Worm (Caenorhabditis elegans) whole organism, early embryonic: ENCODE measurements around the gene str-165.

Experiments
- F13C5.2 ChIP-seq: sonication (generic microtip); optimal IDR thresholded peaks from 2 replicates; lab custom pipeline; 2017; ENCODE audit warnings: mild to moderate bottlenecking, missing genetic modification characterization, inconsistent platforms, missing compliant biosample characterization
- aly-1 ChIP-seq: sonication (generic microtip); optimal IDR thresholded peaks from 2 replicates; lab custom pipeline; 2016; ENCODE audit warnings: missing genetic modification characterization, missing compliant biosample characterization
- ama-1 ChIP-seq: fragments of 150-350 bp; optimal IDR thresholded peaks from 2 replicates; lab custom pipeline; 2014
- ceh-13 ChIP-seq: fragments of 200-800 bp; sonication (Bioruptor generic); optimal IDR thresholded peaks from 2 replicates; lab custom pipeline; 2018; ENCODE audit warnings: mild to moderate bottlenecking, missing genetic modification characterization, missing compliant biosample characterization
- ets-7 ChIP-seq: sonication (generic microtip); optimal IDR thresholded peaks from 2 replicates; lab custom pipeline; 2016; ENCODE audit warnings: missing genotype, missing genetic modification characterization, missing compliant biosample characterization
- hmbx-1 ChIP-seq: sonication (generic microtip); optimal IDR thresholded peaks from 2 replicates; lab custom pipeline; 2016; ENCODE audit warnings: mild to moderate bottlenecking, missing genetic modification characterization, missing compliant biosample characterization
- hnd-1 ChIP-seq: sonication (generic microtip); optimal IDR thresholded peaks from 2 replicates; lab custom pipeline; 2016; ENCODE audit warnings: missing genetic modification characterization, missing compliant biosample characterization
- scrt-1 ChIP-seq: fragments of 200-800 bp; sonication (Bioruptor generic); IDR thresholded peaks from 2 replicates; pipeline ENCODE4 v1.3.6; 2022; ENCODE audit warnings: missing genetic modification characterization, missing compliant biosample characterization
- sea-1 ChIP-seq: fragments of 200-800 bp; sonication (Bioruptor generic); conservative IDR thresholded peaks from 2 replicates; pipeline ENCODE4 v1.3.6; 2022; ENCODE audit warnings: missing genetic modification characterization, missing compliant biosample characterization
- tbx-37 ChIP-seq: fragments of 200-800 bp; sonication (Bioruptor generic); conservative IDR thresholded peaks from 2 replicates; pipeline ENCODE4 v1.3.6; 2022; ENCODE audit warnings: missing genetic modification reagents, missing genetic modification characterization, missing compliant biosample characterization

DNA sequence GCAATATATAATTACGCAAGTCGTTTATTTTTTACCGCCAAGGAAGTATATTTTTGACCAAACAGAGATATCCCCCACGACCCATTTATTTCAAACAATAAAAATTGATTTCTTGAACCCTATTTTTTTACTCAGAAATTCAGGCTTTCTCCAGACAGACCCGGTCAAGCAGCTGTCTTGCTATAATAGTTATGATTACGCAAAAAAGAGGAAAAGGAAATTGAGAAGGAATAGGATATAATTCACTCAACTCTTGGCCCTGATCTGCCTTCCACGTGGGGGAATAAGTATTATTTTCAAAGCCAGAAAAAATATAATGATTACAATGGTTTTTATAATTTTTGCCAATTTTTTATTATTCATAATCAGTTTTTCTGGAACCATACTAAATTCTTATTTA, 26.2 kb downstream of the str-165 start, which contains the start of gene srx-136:
- TF ChIP-seq hmbx-1 (tag; lab: Kevin White, UChicago): no peak
- TF ChIP-seq sea-1 (GFP tag; lab: Robert Waterston, UW): no peak
- no peak for TF ChIP-seq tbx-37 (GFP tag; lab: Robert Waterston, UW)
- no peak for TF ChIP-seq hnd-1 (tag; lab: Kevin White, UChicago)
- TF ChIP-seq ama-1: no peak
- no peak for TF ChIP-seq scrt-1 (GFP tag; lab: Robert Waterston, UW)
- no peak for TF ChIP-seq ets-7 (tag; lab: Kevin White, UChicago)
- no peak for TF ChIP-seq ceh-13 (GFP tag; lab: Kevin White, UChicago)
- no peak for TF ChIP-seq aly-1
- TF ChIP-seq F13C5.2 (tag; lab: Kevin White, UChicago): no peak
